Fruit fly (Drosophila melanogaster) whole organism, embryonic: ENCODE data around the gene Trax.

Experiments used
- Bgb ChIP-seq: fragments of 200-800 bp; sonication (Bioruptor generic); IDR thresholded peaks from 2 replicates; pipeline ENCODE4 v1.3.6; 2022; ENCODE audit warnings: missing biosample characterization, missing genetic modification characterization; ENCODE audit not compliant: partially characterized antibody
- BtbVII ChIP-seq: fragments of 200-800 bp; sonication (Bioruptor generic); optimal IDR thresholded peaks from 3 replicates; lab custom pipeline; 2017; ENCODE audit warnings: missing biosample characterization, mild to moderate bottlenecking, missing genetic modification characterization
- Bteb2 ChIP-seq: fragments of 200-800 bp; sonication (Bioruptor generic); optimal IDR thresholded peaks from 2 replicates; lab custom pipeline; 2016; ENCODE audit warnings: missing biosample characterization, missing genetic modification characterization
- CG10147 ChIP-seq: fragments of 200-800 bp; sonication (Bioruptor generic); optimal IDR thresholded peaks from 2 replicates; lab custom pipeline; 2019; ENCODE audit warnings: missing biosample characterization, mild to moderate bottlenecking, missing genetic modification characterization, moderate library complexity
- CG10267 ChIP-seq: fragments of 200-800 bp; sonication (Bioruptor generic); optimal IDR thresholded peaks from 2 replicates; lab custom pipeline; 2018; ENCODE audit warnings: missing biosample characterization, mild to moderate bottlenecking, missing genetic modification characterization, moderate library complexity
- CG11085 ChIP-seq: fragments of 200-800 bp; sonication (Bioruptor generic); IDR thresholded peaks from 2 replicates; pipeline ENCODE4 v1.3.6; 2022; ENCODE audit warnings: missing biosample characterization, missing genetic modification characterization
- CG11093 ChIP-seq: fragments of 200-800 bp; sonication (Bioruptor generic); IDR thresholded peaks from 3 replicates; pipeline ENCODE4 v1.3.6; 2022; ENCODE audit warnings: missing biosample characterization, missing genetic modification characterization
- CG12071 ChIP-seq: fragments of 200-800 bp; sonication (Bioruptor generic); optimal IDR thresholded peaks from 3 replicates; lab custom pipeline; 2018; ENCODE audit warnings: missing biosample characterization, mild to moderate bottlenecking, missing genetic modification characterization
- CG12299 ChIP-seq: fragments of 200-800 bp; sonication (Bioruptor generic); optimal IDR thresholded peaks from 2 replicates; lab custom pipeline; 2018; ENCODE audit warnings: missing biosample characterization, mild to moderate bottlenecking, missing genetic modification characterization
- CG13775 ChIP-seq: fragments of 200-800 bp; sonication (Bioruptor generic); optimal IDR thresholded peaks from 3 replicates; lab custom pipeline; 2017; ENCODE audit warnings: missing biosample characterization, mild to moderate bottlenecking, missing genetic modification characterization
- CG15011 ChIP-seq: fragments of 200-800 bp; sonication (Bioruptor generic); optimal IDR thresholded peaks from 3 replicates; lab custom pipeline; 2018; ENCODE audit warnings: missing biosample characterization, mild to moderate bottlenecking, missing genetic modification characterization
- CG15601 ChIP-seq: fragments of 200-800 bp; sonication (Bioruptor generic); optimal IDR thresholded peaks from 3 replicates; lab custom pipeline; 2019; ENCODE audit warnings: missing biosample characterization, mild to moderate bottlenecking, missing genetic modification characterization, moderate library complexity
- CG17912 ChIP-seq: fragments of 200-800 bp; sonication (Bioruptor generic); optimal IDR thresholded peaks from 2 replicates; lab custom pipeline; 2018; ENCODE audit warnings: missing biosample characterization, mild to moderate bottlenecking, missing genetic modification characterization
- CG2875 ChIP-seq: fragments of 200-800 bp; sonication (Bioruptor generic); optimal IDR thresholded peaks from 2 replicates; lab custom pipeline; 2017; ENCODE audit warnings: missing biosample characterization, mild to moderate bottlenecking, missing genetic modification characterization, missing genetic modification reagents
- CG3065 ChIP-seq: fragments of 200-800 bp; sonication (Bioruptor generic); optimal IDR thresholded peaks from 2 replicates; lab custom pipeline; 2016; ENCODE audit warnings: missing biosample characterization, missing genetic modification characterization
- CG4424 ChIP-seq: fragments of 200-800 bp; sonication (Bioruptor generic); optimal IDR thresholded peaks from 3 replicates; lab custom pipeline; 2016; ENCODE audit warnings: missing biosample characterization, missing genetic modification characterization
- CG6654 ChIP-seq: fragments of 200-800 bp; sonication (Bioruptor generic); optimal IDR thresholded peaks from 2 replicates; lab custom pipeline; 2017; ENCODE audit warnings: missing biosample characterization, mild to moderate bottlenecking, missing genetic modification characterization
- CG8089 ChIP-seq: fragments of 200-800 bp; sonication (Bioruptor generic); optimal IDR thresholded peaks from 3 replicates; lab custom pipeline; 2016; ENCODE audit warnings: missing biosample characterization, missing genetic modification characterization
- CG8924 ChIP-seq: fragments of 200-800 bp; optimal IDR thresholded peaks from 3 replicates; lab custom pipeline; 2019; ENCODE audit warnings: missing biosample characterization, mild to moderate bottlenecking, missing genetic modification characterization, moderate library complexity
- CkIIα-i1 ChIP-seq: fragments of 200-800 bp; sonication (Bioruptor generic); IDR thresholded peaks from 2 replicates; pipeline ENCODE4 v1.3.6; 2022; ENCODE audit warnings: missing biosample characterization, missing genetic modification characterization
- Deaf1 ChIP-seq: fragments of 200-800 bp; optimal IDR thresholded peaks from 3 replicates; lab custom pipeline; 2019; ENCODE audit warnings: missing biosample characterization, mild to moderate bottlenecking, missing genetic modification characterization, moderate library complexity
- Dref ChIP-seq: fragments of 200-800 bp; sonication (Bioruptor generic); IDR thresholded peaks from 2 replicates; pipeline ENCODE4 v1.3.6; 2022; ENCODE audit warnings: missing biosample characterization, missing genetic modification characterization
- Drgx ChIP-seq: fragments of 200-800 bp; sonication (Bioruptor generic); IDR thresholded peaks from 2 replicates; pipeline ENCODE4 v1.3.6; 2022; ENCODE audit warnings: missing biosample characterization, missing genetic modification characterization
- Ets65A ChIP-seq: fragments of 200-800 bp; sonication (Bioruptor generic); peaks from one replicate; lab custom pipeline; 2016; ENCODE audit warnings: missing biosample characterization, missing genetic modification characterization
- Hey ChIP-seq: fragments of 200-800 bp; sonication (Bioruptor generic); optimal IDR thresholded peaks from 3 replicates; lab custom pipeline; 2018; ENCODE audit warnings: missing biosample characterization, mild to moderate bottlenecking, missing genetic modification characterization
- Lhr ChIP-seq: fragments of 200-800 bp; sonication (Bioruptor generic); optimal IDR thresholded peaks from 3 replicates; lab custom pipeline; 2017; ENCODE audit warnings: mild to moderate bottlenecking, missing biosample characterization, missing genetic modification reagents, missing genetic modification characterization
- Med ChIP-seq: fragments of 200-800 bp; sonication (Bioruptor generic); peaks from one replicate; lab custom pipeline; 2016; ENCODE audit warnings: missing biosample characterization, missing genetic modification characterization, mild to moderate bottlenecking, inconsistent platforms, moderate library complexity
- Mrtf ChIP-seq: fragments of 200-800 bp; sonication (Bioruptor generic); IDR thresholded peaks from 3 replicates; pipeline ENCODE4 v1.3.6; 2022; ENCODE audit warnings: missing biosample characterization, missing genetic modification characterization
- Myb ChIP-seq: fragments of 200-800 bp; sonication (Bioruptor generic); optimal IDR thresholded peaks from 2 replicates; lab custom pipeline; 2016; ENCODE audit warnings: missing biosample characterization, missing genetic modification characterization
- Nf-YC ChIP-seq: fragments of 200-800 bp; optimal IDR thresholded peaks from 3 replicates; lab custom pipeline; 2019; ENCODE audit warnings: missing biosample characterization, mild to moderate bottlenecking, missing genetic modification characterization, moderate library complexity
- Xrp1 ChIP-seq: fragments of 200-800 bp; sonication (Bioruptor generic); IDR thresholded peaks from 2 replicates; pipeline ENCODE4 v1.3.6; 2022; ENCODE audit warnings: missing biosample characterization, missing genetic modification characterization
- ara ChIP-seq: fragments of 200-800 bp; sonication (Bioruptor generic); IDR thresholded peaks from 2 replicates; pipeline ENCODE4 v1.3.6; 2022; ENCODE audit warnings: missing biosample characterization, missing genetic modification characterization
- cad ChIP-seq: fragments of >200 bp; optimal IDR thresholded peaks from 2 replicates; lab custom pipeline; 2017; ENCODE audit warnings: missing biosample characterization, missing genetic modification characterization
- crp ChIP-seq, 2 experiments: fragments of 200-800 bp; sonication (Bioruptor generic); optimal IDR thresholded peaks; 2 replicates in 1 of 2; 3 replicates in 1 of 2; lab custom pipeline; 2017; ENCODE audit warnings: missing biosample characterization in 2 of 2, missing genetic modification characterization in 2 of 2, mild to moderate bottlenecking in 1 of 2, moderate library complexity in 1 of 2
- dan ChIP-seq: fragments of 200-800 bp; sonication (Bioruptor generic); IDR thresholded peaks from 2 replicates; pipeline ENCODE4 v1.3.6; 2022; ENCODE audit warnings: missing biosample characterization, missing genetic modification characterization
- dati ChIP-seq: fragments of 200-800 bp; sonication (Bioruptor generic); IDR thresholded peaks from 2 replicates; pipeline ENCODE4 v1.3.6; 2022; ENCODE audit warnings: missing biosample characterization, missing genetic modification characterization
- dysf ChIP-seq: fragments of 200-800 bp; sonication (Bioruptor generic); IDR thresholded peaks from 3 replicates; pipeline ENCODE4 v1.3.6; 2022; ENCODE audit warnings: missing biosample characterization, missing genetic modification characterization
- ewg ChIP-seq: fragments of 200-800 bp; sonication (Bioruptor generic); optimal IDR thresholded peaks from 3 replicates; lab custom pipeline; 2017; ENCODE audit warnings: mild to moderate bottlenecking, missing biosample characterization, missing genetic modification reagents, missing genetic modification characterization
- fu2 ChIP-seq: fragments of 200-800 bp; sonication (Bioruptor generic); optimal IDR thresholded peaks from 2 replicates; lab custom pipeline; 2016; ENCODE audit warnings: missing biosample characterization, missing genetic modification characterization
- h ChIP-seq: fragments of >200 bp; optimal IDR thresholded peaks from 2 replicates; lab custom pipeline; 2017
- kah ChIP-seq: fragments of 200-800 bp; sonication (Bioruptor generic); optimal IDR thresholded peaks from 2 replicates; lab custom pipeline; 2018; ENCODE audit warnings: missing biosample characterization, mild to moderate bottlenecking, missing genetic modification characterization
- ken ChIP-seq: fragments of 200-800 bp; sonication (Bioruptor generic); IDR thresholded peaks from 3 replicates; pipeline ENCODE4 v1.3.6; 2022; ENCODE audit warnings: missing biosample characterization, missing genetic modification characterization
- lbe ChIP-seq: fragments of 200-800 bp; sonication (Bioruptor generic); optimal IDR thresholded peaks from 2 replicates; lab custom pipeline; 2016; ENCODE audit warnings: missing biosample characterization, mild to moderate bottlenecking, missing genetic modification characterization
- lov ChIP-seq, 2 experiments: fragments of 200-800 bp in 1 of 2; fragments of >200 bp in 1 of 2; sonication (Bioruptor generic) in 1 of 2; IDR thresholded peaks in 1 of 2; optimal IDR thresholded peaks in 1 of 2; 2 replicates in 1 of 2; 3 replicates in 1 of 2; pipeline versions ENCODE4 v1.3.6 to Lab custom; 2017 to 2022; ENCODE audit warnings: missing biosample characterization in 1 of 2, missing genetic modification characterization in 1 of 2
- org-1 ChIP-seq: fragments of 200-800 bp; sonication (Bioruptor generic); optimal IDR thresholded peaks from 2 replicates; lab custom pipeline; 2017; ENCODE audit warnings: missing biosample characterization, missing genetic modification characterization
- repo ChIP-seq: fragments of 200-800 bp; sonication (Bioruptor generic); optimal IDR thresholded peaks from 2 replicates; lab custom pipeline; 2016; ENCODE audit warnings: missing biosample characterization, missing genetic modification characterization
- rib ChIP-seq: fragments of 200-800 bp; sonication (Bioruptor generic); IDR thresholded peaks from 2 replicates; pipeline ENCODE4 v1.3.6; 2022; ENCODE audit warnings: missing biosample characterization, missing genetic modification characterization
- sc ChIP-seq, 3 experiments: fragments of >200 bp in 2 of 3; fragments of 200-800 bp in 1 of 3; sonication (Bioruptor generic) in 1 of 3; optimal IDR thresholded peaks; 2 replicates in 2 of 3; 3 replicates in 1 of 3; lab custom pipeline; 2017; ENCODE audit warnings: mild to moderate bottlenecking in 1 of 3, missing biosample characterization in 1 of 3, missing genetic modification characterization in 1 of 3, missing genetic modification reagents in 1 of 3
- sens-2 ChIP-seq: fragments of 200-800 bp; sonication (Bioruptor generic); IDR thresholded peaks from 2 replicates; pipeline ENCODE4 v1.3.6; 2022; ENCODE audit warnings: missing biosample characterization, missing genetic modification characterization
- sr ChIP-seq: fragments of 200-800 bp; sonication (Bioruptor generic); IDR thresholded peaks from 3 replicates; pipeline ENCODE4 v1.3.6; 2022; ENCODE audit warnings: missing biosample characterization, missing genetic modification characterization
- tup ChIP-seq: fragments of 200-800 bp; sonication (Bioruptor generic); optimal IDR thresholded peaks from 2 replicates; lab custom pipeline; 2016; ENCODE audit warnings: missing biosample characterization, mild to moderate bottlenecking, missing genetic modification characterization, moderate library complexity

Gene Trax

dm6 chr3R:15332994-15333393 is 28.5 kb upstream of the Trax start, which contains the start of the genes Fkbp39 and Cyfip (continued):
- TF ChIP-seq Hey (tag; lab: Kevin White, UChicago), result no peak
- TF ChIP-seq crp (GFP tag; optimal IDR thresholded peaks at IDR 0.05; lab: Kevin White, UChicago), result peak in 1 of 2 experiments; percentile 52
- TF ChIP-seq h (lab: Kevin White, UChicago), result no peak
- no peak for TF ChIP-seq Nf-YC (tag; lab: Kevin White, UChicago)
- TF ChIP-seq CG10147, result no peak
- TF ChIP-seq CG4424 (GFP tag; lab: Kevin White, UChicago), result no peak
- peak; percentile 52 for TF ChIP-seq CG17912 (GFP tag; lab: Kevin White, UChicago)
- TF ChIP-seq Med (GFP tag; lab: Kevin White, UChicago), result peak; percentile 98
- no peak for TF ChIP-seq sr
- no peak for TF ChIP-seq CG3065 (GFP tag; lab: Kevin White, UChicago)
- peak; percentile 85 for TF ChIP-seq Ets65A
- TF ChIP-seq CG12071 (GFP tag; lab: Kevin White, UChicago), result no peak
- TF ChIP-seq org-1 (GFP tag; lab: Kevin White, UChicago), result no peak
- TF ChIP-seq lov (optimal IDR thresholded peaks at IDR 0.05; lab: Kevin White, UChicago), result no peak
- no peak for TF ChIP-seq lov (GFP tag; IDR thresholded peaks at IDR 0.05; lab: Robert Waterston, UW)
- TF ChIP-seq tup (GFP tag; lab: Kevin White, UChicago), result no peak
- TF ChIP-seq sens-2 (GFP tag; lab: Robert Waterston, UW), result no peak
- no peak for TF ChIP-seq cad (GFP tag; lab: Kevin White, UChicago)
- TF ChIP-seq ara (GFP tag; lab: Robert Waterston, UW), result no peak
- TF ChIP-seq dysf (GFP tag; lab: Robert Waterston, UW), result 0 out of 3 replicates have a peak, but pooled peaks have one; percentile 21
- TF ChIP-seq Bgb, result peak; percentile 90
- peak; percentile 40 for TF ChIP-seq CG8924 (tag; lab: Kevin White, UChicago)
- peak; percentile 99 for TF ChIP-seq Dref (GFP tag; lab: Robert Waterston, UW)
- TF ChIP-seq kah (GFP tag; lab: Kevin White, UChicago), result peak; percentile 35
- TF ChIP-seq fu2, result peak; percentile 47
- 0 out of 2 replicates have a peak, but pooled peaks have one; percentile 27 for TF ChIP-seq Xrp1 (GFP tag; lab: Robert Waterston, UW)
- peak; percentile 60 for TF ChIP-seq CG10267 (tag; lab: Kevin White, UChicago)
- no peak for TF ChIP-seq Deaf1
- no peak for TF ChIP-seq CG8089 (GFP tag; lab: Kevin White, UChicago)
- TF ChIP-seq BtbVII (GFP tag; lab: Kevin White, UChicago), result no peak
- TF ChIP-seq repo (GFP tag; lab: Kevin White, UChicago), result peak; percentile 32
- TF ChIP-seq dan (GFP tag; lab: Robert Waterston, UW), result no peak
- TF ChIP-seq Bteb2 (GFP tag; lab: Kevin White, UChicago), result no peak
- TF ChIP-seq sc (optimal IDR thresholded peaks at IDR 0.05; lab: Kevin White, UChicago), result no peak
- no peak for TF ChIP-seq sc (GFP tag; optimal IDR thresholded peaks at IDR 0.05; lab: Kevin White, UChicago)
- peak; percentile 53 for TF ChIP-seq CG15601
- no peak for TF ChIP-seq CG12299 (tag; lab: Kevin White, UChicago)
- peak; percentile 66; the same call in 2 of the 3 replicates for TF ChIP-seq ken (GFP tag; lab: Robert Waterston, UW)
- TF ChIP-seq CG13775 (GFP tag; lab: Kevin White, UChicago), result peak; percentile 40
- TF ChIP-seq CG6654, result no peak
- no peak for TF ChIP-seq lbe (GFP tag; lab: Kevin White, UChicago)
- TF ChIP-seq CG15011 (GFP tag; lab: Kevin White, UChicago), result no peak
- TF ChIP-seq CG11093 (GFP tag; lab: Robert Waterston, UW), result no peak
- peak; percentile 70; the same call in 1 of the 2 replicates for TF ChIP-seq rib (GFP tag; lab: Robert Waterston, UW)
- peak; percentile 94 for TF ChIP-seq Lhr (GFP tag; lab: Kevin White, UChicago)
- peak; percentile 96 for TF ChIP-seq ewg
- peak; percentile 69 for TF ChIP-seq Myb
- TF ChIP-seq Mrtf, result no peak
- no peak for TF ChIP-seq dati (GFP tag; lab: Robert Waterston, UW)
- no peak for TF ChIP-seq CG2875
- no peak for TF ChIP-seq CG11085 (GFP tag; lab: Robert Waterston, UW)
- TF ChIP-seq CkIIα-i1 (GFP tag; lab: Robert Waterston, UW), result no peak
- TF ChIP-seq Drgx, result no peak
